Fruit fly (Drosophila melanogaster) whole organism, prepupa: Measurements from ENCODE around the gene CG8006.

Source experiments
- Blimp-1 ChIP-seq: fragments of 200-800 bp; sonication (Bioruptor generic); optimal IDR thresholded peaks from 3 replicates; lab custom pipeline; 2017; ENCODE audit warnings: missing biosample characterization, missing genetic modification characterization, mild to moderate bottlenecking, moderate library complexity, missing genetic modification reagents
- CG31627 ChIP-seq: fragments of 200-800 bp; sonication (Bioruptor generic); optimal IDR thresholded peaks from 3 replicates; lab custom pipeline; 2016; ENCODE audit warnings: missing biosample characterization, missing genetic modification characterization
- CG3919 ChIP-seq: fragments of 200-800 bp; sonication (Bioruptor generic); optimal IDR thresholded peaks from 3 replicates; lab custom pipeline; 2016; ENCODE audit warnings: missing biosample characterization, missing genetic modification characterization
- CG4318 ChIP-seq: fragments of 200-800 bp; sonication (Bioruptor generic); optimal IDR thresholded peaks from 3 replicates; lab custom pipeline; 2017; ENCODE audit warnings: missing biosample characterization, mild to moderate bottlenecking, missing genetic modification characterization
- Lpt ChIP-seq: fragments of 200-800 bp; sonication (Bioruptor generic); optimal IDR thresholded peaks from 3 replicates; lab custom pipeline; 2016; ENCODE audit warnings: missing biosample characterization, missing genetic modification characterization
- achi ChIP-seq: fragments of 200-800 bp; sonication (Bioruptor generic); optimal IDR thresholded peaks from 3 replicates; lab custom pipeline; 2016; ENCODE audit warnings: missing biosample characterization, missing genetic modification characterization
- acj6 ChIP-seq: fragments of 200-800 bp; sonication (Bioruptor generic); optimal IDR thresholded peaks from 3 replicates; lab custom pipeline; 2016; ENCODE audit warnings: missing biosample characterization, missing genetic modification characterization
- esn ChIP-seq: fragments of 200-800 bp; sonication (Bioruptor generic); optimal IDR thresholded peaks from 2 replicates; lab custom pipeline; 2016; ENCODE audit warnings: missing biosample characterization, mild to moderate bottlenecking, missing genetic modification characterization, moderate library complexity
- fd59A ChIP-seq: fragments of 200-800 bp; sonication (Bioruptor generic); optimal IDR thresholded peaks from 2 replicates; lab custom pipeline; 2017; ENCODE audit warnings: missing biosample characterization, mild to moderate bottlenecking, missing genetic modification characterization, missing genetic modification reagents

dm6 chr3L:8177795-8178564, 33.7 kb upstream of the CG8006 start, which contains the start of gene Nmt:
- peak; percentile 60 for TF ChIP-seq CG3919
- no peak for TF ChIP-seq CG4318
- peak; percentile 44 for TF ChIP-seq achi (GFP tag; lab: Kevin White, UChicago)
- TF ChIP-seq fd59A (GFP tag; lab: Kevin White, UChicago): no peak
- TF ChIP-seq Blimp-1: no peak
- TF ChIP-seq acj6: peak; percentile 57
- no peak for TF ChIP-seq Lpt
- TF ChIP-seq CG31627 (GFP tag; lab: Kevin White, UChicago): peak; percentile 37
- TF ChIP-seq esn (GFP tag; lab: Kevin White, UChicago): peak; percentile 46
